Worm (Caenorhabditis elegans): ENCODE results near the gene fat-1.

The fat-1 gene

ce11 chrIV:13328059-13328458, 12.6 kb downstream of the fat-1 start, which contains the start of gene far-6:
far-6 (plus strand) TSS chrIV:13328359.
- no peak for TF ChIP-seq lin-13 (GFP tag; optimal IDR thresholded peaks at IDR 0.05)

- TF ChIP-seq hmg-1.1 (GFP tag; IDR thresholded peaks at IDR 0.05) (0 out of 2 replicates have a peak, but pooled peaks have one; percentile 18), nhr-28 (tag; optimal IDR thresholded peaks at IDR 0.05) (no peak), mxl-3 (GFP tag; optimal IDR thresholded peaks at IDR 0.05) (peak; percentile 12), set-16 (GFP tag; IDR thresholded peaks at IDR 0.05) (peak; percentile 57), spr-3 (GFP tag; optimal IDR thresholded peaks at IDR 0.05) (no peak)
These were observed 15.1 kb downstream of the fat-1 start for ce11 chrIV:13330547-13330946.

ce11 chrIV:13331285-13331684, 15.8 kb downstream of the fat-1 start, which contains the start of gene pqn-74:
pqn-74 (minus strand) TSS chrIV:13331406.
- TF ChIP-seq attf-4 (tag; optimal IDR thresholded peaks at IDR 0.05) (no peak), nhr-10 (tag; optimal IDR thresholded peaks at IDR 0.05) (no peak), set-16 (GFP tag; IDR thresholded peaks at IDR 0.05) (peak; percentile 85), jun-1 (tag; optimal IDR thresholded peaks at IDR 0.05) (no peak)

- TF ChIP-seq T26A8.4 (GFP tag; IDR thresholded peaks at IDR 0.05), result peak; percentile 28
- peak; percentile 0 for TF ChIP-seq nhr-77 (tag; optimal IDR thresholded peaks at IDR 0.05)
- no peak for TF ChIP-seq D1046.2 (GFP tag; IDR thresholded peaks at IDR 0.05)
- no peak for TF ChIP-seq daf-16 (GFP tag; optimal IDR thresholded peaks at IDR 0.05)
- peak; percentile 11 for TF ChIP-seq daf-16 (tag; optimal IDR thresholded peaks at IDR 0.05)
- TF ChIP-seq pqm-1 (tag; optimal IDR thresholded peaks at IDR 0.05), result peak; percentile 11
- TF ChIP-seq ztf-11 (tag; optimal IDR thresholded peaks at IDR 0.05), result no peak
- TF ChIP-seq hif-1 (tag; optimal IDR thresholded peaks at IDR 0.05), result peak in 1 of 2 experiments; percentile 27
- no peak for TF ChIP-seq Y75B8A.6 (GFP tag; IDR thresholded peaks at IDR 0.05)
- TF ChIP-seq dve-1 (tag; optimal IDR thresholded peaks at IDR 0.05; ENCODE audit: insufficient read depth), result peak; percentile 41
- no peak for TF ChIP-seq nhr-237 (tag; optimal IDR thresholded peaks at IDR 0.05)
- TF ChIP-seq daf-8 (GFP tag; IDR thresholded peaks at IDR 0.05), result no peak
- peak in 1 of 2 experiments; percentile 76 for TF ChIP-seq unc-62 (GFP tag; optimal IDR thresholded peaks at IDR 0.05 in 1 of 2)
- TF ChIP-seq unc-62 (tag; optimal IDR thresholded peaks at IDR 0.05), result no peak
- TF ChIP-seq nhr-25 (tag; optimal IDR thresholded peaks at IDR 0.05; ENCODE audit: borderline replicate concordance, insufficient read depth), result no peak
- no peak for TF ChIP-seq dpl-1 (GFP tag; optimal IDR thresholded peaks at IDR 0.05)
- TF ChIP-seq mxl-3 (GFP tag; optimal IDR thresholded peaks at IDR 0.05), result no peak
- TF ChIP-seq zip-2 (tag; optimal IDR thresholded peaks at IDR 0.05), result no peak
- peak; percentile 77 for TF ChIP-seq nhr-28 (tag; optimal IDR thresholded peaks at IDR 0.05)
- TF ChIP-seq hlh-30 (tag; optimal IDR thresholded peaks at IDR 0.05; ENCODE audit: insufficient read depth), result peak; percentile 48
- no peak for TF ChIP-seq nhr-6 (tag; optimal IDR thresholded peaks at IDR 0.05)
- TF ChIP-seq mdt-29 (GFP tag; IDR thresholded peaks at IDR 0.05), result no peak
- no peak for TF ChIP-seq madf-5 (GFP tag; IDR thresholded peaks at IDR 0.05)
- no peak for TF ChIP-seq unc-39 (tag; optimal IDR thresholded peaks at IDR 0.05)
- TF ChIP-seq lin-13 (GFP tag; optimal IDR thresholded peaks at IDR 0.05), result no peak
- no peak for TF ChIP-seq lin-39 (tag; optimal IDR thresholded peaks at IDR 0.05)
- no peak for TF ChIP-seq nhr-10 (tag; optimal IDR thresholded peaks at IDR 0.05)
- TF ChIP-seq zfp-2 (tag; optimal IDR thresholded peaks at IDR 0.05), result no peak
- TF ChIP-seq ama-1 (optimal IDR thresholded peaks at IDR 0.05), result no peak
- no peak for TF ChIP-seq Y48G9A.11 (GFP tag; IDR thresholded peaks at IDR 0.05)
- TF ChIP-seq skn-1 (tag; optimal IDR thresholded peaks at IDR 0.05), result no peak
- no peak for TF ChIP-seq egl-27 (tag; optimal IDR thresholded peaks at IDR 0.05)
- no peak for TF ChIP-seq R02D3.7 (tag; optimal IDR thresholded peaks at IDR 0.05)
- TF ChIP-seq F44E2.7 (GFP tag; IDR thresholded peaks at IDR 0.05), result no peak
- no peak for TF ChIP-seq ceh-82 (tag; optimal IDR thresholded peaks at IDR 0.05)
- TF ChIP-seq lin-1 (GFP tag; IDR thresholded peaks at IDR 0.05), result no peak
- TF ChIP-seq gei-8 (GFP tag; optimal IDR thresholded peaks at IDR 0.05), result no peak
- peak; percentile 53 for TF ChIP-seq dmd-6 (GFP tag; IDR thresholded peaks at IDR 0.05)
- TF ChIP-seq fkh-10 (GFP tag; optimal IDR thresholded peaks at IDR 0.05), result no peak
- TF ChIP-seq Y105C5A.15 (GFP tag; IDR thresholded peaks at IDR 0.05), result no peak
- peak; percentile 16 for TF ChIP-seq hlh-11 (tag; optimal IDR thresholded peaks at IDR 0.05)
- no peak for TF ChIP-seq zag-1 (tag; optimal IDR thresholded peaks at IDR 0.05)
These were observed 18.8 kb downstream of the fat-1 start for ce11 chrIV:13334287-13334686.
